Fruit fly (Drosophila melanogaster): ENCODE measurements around the gene CG3552.

Gene CG3552

DNA sequence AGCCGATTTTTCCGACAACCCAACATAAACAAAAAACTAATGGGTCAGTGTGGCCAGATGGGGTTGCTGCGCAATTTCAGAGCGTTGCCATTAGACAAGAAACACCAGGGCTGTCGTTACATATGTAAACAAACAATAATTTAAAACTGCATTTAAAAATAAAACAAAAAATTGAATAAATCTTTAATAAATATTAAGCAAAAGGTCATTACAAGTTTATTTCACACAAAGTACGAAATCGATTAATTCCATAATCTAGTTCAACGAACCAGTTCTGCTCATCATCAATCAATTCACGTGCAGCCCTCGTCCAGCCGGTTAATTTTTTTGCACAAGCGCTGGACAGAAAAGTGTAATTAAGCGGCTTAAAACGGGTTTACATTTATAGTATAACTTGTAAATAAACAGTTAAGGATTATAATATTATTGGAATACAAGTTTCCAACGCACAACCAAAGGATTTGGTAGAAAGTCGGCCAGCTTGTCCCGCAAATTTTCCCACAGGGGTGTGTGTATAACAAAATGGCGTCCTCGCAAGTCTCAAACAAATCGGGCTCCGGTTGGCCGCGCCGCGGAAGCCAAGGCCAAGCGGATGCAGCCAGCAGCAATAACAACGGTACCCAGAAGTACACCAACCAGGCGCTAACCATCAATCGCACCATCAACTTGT, 45.2 kb upstream of the CG3552 start, which contains the start of the genes CG4022 and Cpsf5 (continued):
- TF ChIP-seq tup (GFP tag; optimal IDR thresholded peaks at IDR 0.05) (peak; percentile 41), HLH3B (GFP tag; IDR thresholded peaks at IDR 0.05) (peak; percentile 84), unc-4 (GFP tag; IDR thresholded peaks at IDR 0.05; ENCODE audit: partially characterized antibody) (0 out of 2 replicates have a peak, but pooled peaks have one; percentile 16), Sox102F (GFP tag; optimal IDR thresholded peaks at IDR 0.05) (peak; percentile 82), shn (GFP tag; optimal IDR thresholded peaks at IDR 0.05) (peak; percentile 44), seq (GFP tag; IDR thresholded peaks at IDR 0.05) (peak; percentile 74), YL-1 (GFP tag; optimal IDR thresholded peaks at IDR 0.05) (peak; percentile 88), Max (GFP tag; optimal IDR thresholded peaks at IDR 0.05) (peak; percentile 86), dm (GFP tag; optimal IDR thresholded peaks at IDR 0.05) (peak; percentile 30), Med (GFP tag) (peak; percentile 92), Oaz (GFP tag; IDR thresholded peaks at IDR 0.05) (peak; percentile 80), CG9609 (GFP tag; optimal IDR thresholded peaks at IDR 0.05) (peak; percentile 50), Xrp1 (GFP tag; IDR thresholded peaks at IDR 0.05) (peak; percentile 89), ci (GFP tag; IDR thresholded peaks at IDR 0.05) (peak; percentile 90), Mrtf (GFP tag; IDR thresholded peaks at IDR 0.05) (peak; percentile 40; the same call in 1 of the 3 replicates), CG11723 (GFP tag; optimal IDR thresholded peaks at IDR 0.05) (peak; percentile 52), CG1024 (GFP tag; IDR thresholded peaks at IDR 0.05) (peak; percentile 66), hkb (optimal IDR thresholded peaks at IDR 0.05) (no peak), hkb (GFP tag; IDR thresholded peaks at IDR 0.05) (peak; percentile 87), ranshi (GFP tag; IDR thresholded peaks at IDR 0.05) (peak; percentile 82; the same call in 1 of the 2 replicates), CG1647 (GFP tag; optimal IDR thresholded peaks at IDR 0.05) (peak; percentile 53), tgo (GFP tag; IDR thresholded peaks at IDR 0.05) (peak; percentile 86), CG7372 (GFP tag; IDR thresholded peaks at IDR 0.05) (peak; percentile 84), CG8281 (tag; optimal IDR thresholded peaks at IDR 0.05) (peak; percentile 36), zfh2 (GFP tag; optimal IDR thresholded peaks at IDR 0.05) (peak; percentile 72), CG4820 (GFP tag; optimal IDR thresholded peaks at IDR 0.05) (peak; percentile 61), gce (GFP tag; IDR thresholded peaks at IDR 0.05) (peak; percentile 80; the same call in 1 of the 3 replicates), zen2 (GFP tag; IDR thresholded peaks at IDR 0.05; ENCODE audit: partially characterized antibody) (no peak; the same call in 2 of the 3 replicates), tx (GFP tag; optimal IDR thresholded peaks at IDR 0.05) (peak; percentile 40), Neu2 (GFP tag; optimal IDR thresholded peaks at IDR 0.05; ENCODE audit: borderline replicate concordance) (no peak), CG4707 (GFP tag; optimal IDR thresholded peaks at IDR 0.05) (peak; percentile 23), zf30C (GFP tag; optimal IDR thresholded peaks at IDR 0.05) (no peak), Ptx1 (GFP tag; IDR thresholded peaks at IDR 0.05) (peak; percentile 84), CG12071 (GFP tag; optimal IDR thresholded peaks at IDR 0.05) (peak; percentile 27), sim (GFP tag; IDR thresholded peaks at IDR 0.05) (no peak), jumu (GFP tag; optimal IDR thresholded peaks at IDR 0.05) (peak; percentile 67), CG12744 (GFP tag; optimal IDR thresholded peaks at IDR 0.05) (peak; percentile 62), CG17361 (GFP tag; IDR thresholded peaks at IDR 0.05) (peak; percentile 82), ewg (GFP tag; optimal IDR thresholded peaks at IDR 0.05) (peak; percentile 79), tio (GFP tag; optimal IDR thresholded peaks at IDR 0.05) (no peak), CG13624 (GFP tag; optimal IDR thresholded peaks at IDR 0.05) (peak; percentile 60), sens-2 (GFP tag; IDR thresholded peaks at IDR 0.05) (0 out of 2 replicates have a peak, but pooled peaks have one; percentile 29), CG17802 (tag; optimal IDR thresholded peaks at IDR 0.05) (peak; percentile 42), org-1 (GFP tag; optimal IDR thresholded peaks at IDR 0.05) (peak; percentile 45), sc (optimal IDR thresholded peaks at IDR 0.05) (no peak), sc (GFP tag; optimal IDR thresholded peaks at IDR 0.05) (peak; percentile 16), NC2β (GFP tag; optimal IDR thresholded peaks at IDR 0.05) (peak; percentile 44), Adf1 (GFP tag; IDR thresholded peaks at IDR 0.05) (peak; percentile 61; the same call in 1 of the 2 replicates), mld (GFP tag; IDR thresholded peaks at IDR 0.05; ENCODE audit: partially characterized antibody) (no peak), CG12942 (GFP tag; optimal IDR thresholded peaks at IDR 0.05) (peak; percentile 73), gsb (GFP tag; IDR thresholded peaks at IDR 0.05) (peak; percentile 39; the same call in 1 of the 2 replicates)

Measured in whole organism, embryonic.